Worm (Caenorhabditis elegans) whole organism, L4/young adult: ENCODE measurements around the gene tyr-1.

Experiments
- W03F9.2 ChIP-seq: fragments of 150-350 bp; optimal IDR thresholded peaks from 2 replicates; lab custom pipeline; 2014; ENCODE audit warnings: missing biosample characterization, missing genetic modification characterization
- dao-5 ChIP-seq: sonication (generic microtip); optimal IDR thresholded peaks from 2 replicates; lab custom pipeline; 2016; ENCODE audit warnings: missing genotype, missing genetic modification characterization, moderate library complexity, missing compliant biosample characterization
- him-1 ChIP-seq: sonication (generic microtip); optimal IDR thresholded peaks from 2 replicates; lab custom pipeline; 2016; ENCODE audit warnings: missing genotype, missing genetic modification reagents, missing genetic modification characterization, missing compliant biosample characterization

tyr-1 gene

ce11 chrIII:7873481-7873880 lies at the start of gene tyr-1:
TSS of gene tyr-1 (plus strand) at chrIII:7873781.
- TF ChIP-seq W03F9.2 (tag; lab: Kevin White, UChicago): no peak
- TF ChIP-seq dao-5 (tag; lab: Kevin White, UChicago): no peak
- no peak for TF ChIP-seq him-1 (tag; lab: Kevin White, UChicago)

DNA sequence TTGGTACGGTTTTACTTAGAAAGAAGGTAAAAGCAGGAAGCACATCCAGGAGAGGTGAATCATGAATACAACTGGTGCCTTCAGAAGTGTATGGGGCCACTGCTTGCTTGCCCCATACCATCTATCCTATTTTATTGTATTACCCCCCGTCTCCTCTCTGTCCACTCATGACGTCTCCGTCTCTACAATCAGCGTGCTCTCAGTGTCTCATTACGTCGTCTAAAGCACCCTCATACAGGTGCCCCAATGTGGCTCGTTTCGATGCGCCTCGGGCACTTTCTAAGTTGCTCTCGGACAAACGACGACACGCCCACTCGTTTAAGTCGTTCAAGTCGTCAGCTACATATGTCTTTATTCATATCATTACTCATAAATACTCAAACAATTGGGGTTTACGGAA lies 49.5 kb upstream of the tyr-1 start:
- TF ChIP-seq him-1 (tag; lab: Kevin White, UChicago): no peak
- TF ChIP-seq W03F9.2 (tag; lab: Kevin White, UChicago): no peak
- TF ChIP-seq dao-5 (tag; lab: Kevin White, UChicago): no peak

DNA sequence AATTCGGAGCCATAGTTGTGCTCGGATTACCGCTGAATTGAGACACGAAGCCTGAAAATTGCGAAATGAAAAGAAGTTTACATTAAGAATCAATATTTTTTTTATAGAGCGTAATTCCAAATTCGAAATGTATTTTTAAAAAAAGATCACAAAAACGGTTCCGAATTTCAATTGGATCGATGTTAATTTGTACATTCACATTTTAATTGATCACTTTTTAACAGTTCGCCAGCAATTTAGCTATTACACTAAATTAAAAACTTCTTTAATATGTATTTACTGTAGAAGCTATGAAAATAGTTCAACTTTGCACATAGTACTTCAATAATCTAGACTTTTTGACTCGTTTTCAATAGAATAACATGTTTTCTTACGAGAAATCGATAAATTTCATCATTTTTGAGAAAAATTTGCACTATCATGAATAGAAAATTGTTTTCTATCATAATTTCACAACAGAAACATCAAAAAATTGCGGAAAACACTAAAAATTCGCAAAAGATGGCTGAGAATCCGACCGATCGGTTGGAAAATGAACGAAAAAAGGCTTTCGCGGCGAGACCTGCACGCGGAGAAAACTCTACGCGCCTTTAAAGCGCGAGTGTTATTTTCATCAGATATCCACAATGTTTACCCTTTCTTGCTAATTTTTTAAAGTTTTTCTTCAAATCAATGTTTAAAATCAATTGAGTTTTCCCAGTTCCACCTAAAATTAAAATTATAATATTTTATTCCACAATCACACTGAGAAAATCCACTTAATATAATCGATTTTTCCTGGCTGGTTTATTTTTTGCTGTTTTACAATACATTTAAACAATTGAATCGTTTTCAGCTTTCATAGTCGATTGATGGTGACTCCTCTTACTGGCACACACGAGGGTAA lies 44.8 kb upstream of the tyr-1 start, which contains the start of the genes egl-45 and kcmf-1:
egl-45 (minus strand) TSS at position 51 of the 886 bp plus-strand sequence.
kcmf-1 (plus strand) TSS at position 836 of the 886 bp plus-strand sequence.
- TF ChIP-seq dao-5 (tag; lab: Kevin White, UChicago) (no peak), W03F9.2 (tag; lab: Kevin White, UChicago) (peak; percentile 50)

- TF ChIP-seq dao-5 (tag; lab: Kevin White, UChicago): no peak
- TF ChIP-seq W03F9.2 (tag; lab: Kevin White, UChicago): no peak
- TF ChIP-seq him-1 (tag; lab: Kevin White, UChicago): no peak
These were observed 41.1 kb upstream of the tyr-1 start for ce11 chrIII:7832473-7832872.

DNA sequence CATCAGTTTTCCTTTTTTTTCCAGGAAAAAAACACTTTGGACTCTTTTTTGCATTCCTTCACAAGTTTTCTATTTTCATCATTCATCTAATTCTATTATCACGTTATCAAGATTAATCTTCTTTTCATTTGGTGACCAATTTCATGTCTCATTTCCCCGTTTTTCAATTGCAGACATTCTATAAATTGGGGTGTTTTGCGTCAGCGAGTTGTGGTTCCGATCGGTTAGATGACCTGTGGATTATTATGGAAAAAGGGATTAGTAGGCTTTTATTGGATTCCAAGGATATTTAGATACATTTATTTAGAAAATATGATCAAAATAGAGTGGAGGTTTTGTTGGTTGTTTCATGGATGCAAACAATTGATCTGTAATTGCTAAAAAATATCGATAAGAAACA lies 38.7 kb upstream of the tyr-1 start:
- no peak for TF ChIP-seq W03F9.2 (tag; lab: Kevin White, UChicago)
- TF ChIP-seq him-1 (tag; lab: Kevin White, UChicago): no peak
- no peak for TF ChIP-seq dao-5 (tag; lab: Kevin White, UChicago)

DNA sequence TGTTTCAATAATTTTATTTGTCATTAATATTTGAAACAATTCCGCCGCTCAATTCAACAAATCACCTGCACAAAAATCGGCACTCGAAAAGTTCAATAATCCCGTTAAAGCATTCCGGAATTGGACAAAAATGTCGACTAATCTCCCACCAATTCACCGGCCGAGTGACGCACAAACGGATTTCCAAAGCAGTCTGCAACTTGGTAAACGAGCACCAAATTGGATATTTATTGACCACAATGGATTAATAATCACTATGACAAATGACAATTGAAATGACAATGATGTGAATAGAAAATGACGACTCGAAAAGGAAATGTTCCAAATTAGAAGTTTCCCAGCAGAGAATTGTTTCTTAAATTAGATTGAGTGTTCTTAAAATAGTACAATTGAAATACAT lies 37.9 kb upstream of the tyr-1 start:
- TF ChIP-seq W03F9.2 (tag; lab: Kevin White, UChicago) (no peak), him-1 (tag; lab: Kevin White, UChicago) (no peak), dao-5 (tag; lab: Kevin White, UChicago) (no peak)

- TF ChIP-seq him-1 (tag; lab: Kevin White, UChicago): no peak
- TF ChIP-seq W03F9.2 (tag; lab: Kevin White, UChicago): no peak
- TF ChIP-seq dao-5 (tag; lab: Kevin White, UChicago): no peak
These were observed 36.0 kb upstream of the tyr-1 start for ce11 chrIII:7837567-7837966.

- TF ChIP-seq him-1 (tag; lab: Kevin White, UChicago) (no peak), dao-5 (tag; lab: Kevin White, UChicago) (no peak), W03F9.2 (tag; lab: Kevin White, UChicago) (no peak)
These were observed 34.5 kb upstream of the tyr-1 start, which contains the start of gene ceh-23 for ce11 chrIII:7838907-7839642. TSS of gene ceh-23 (plus strand) at chrIII:7839592.

ce11 chrIII:7843536-7843935 lies 30.0 kb upstream of the tyr-1 start, which contains the start of gene ZK652.8:
TSS of gene ZK652.8 (minus strand) at chrIII:7843636.
- TF ChIP-seq W03F9.2 (tag; lab: Kevin White, UChicago) (no peak), him-1 (tag; lab: Kevin White, UChicago) (no peak), dao-5 (tag; lab: Kevin White, UChicago) (no peak)

ce11 chrIII:7848173-7848572 lies 25.4 kb upstream of the tyr-1 start:
- no peak for TF ChIP-seq dao-5 (tag; lab: Kevin White, UChicago)
- no peak for TF ChIP-seq W03F9.2 (tag; lab: Kevin White, UChicago)
- no peak for TF ChIP-seq him-1 (tag; lab: Kevin White, UChicago)

- TF ChIP-seq dao-5 (tag; lab: Kevin White, UChicago) (peak; percentile 79), W03F9.2 (tag; lab: Kevin White, UChicago) (peak; percentile 99), him-1 (tag; lab: Kevin White, UChicago) (peak; percentile 99)
These were observed 18.9 kb upstream of the tyr-1 start, which contains the start of gene rpl-35 for ce11 chrIII:7854494-7855184. TSS of gene rpl-35 (plus strand) at chrIII:7855134.

ce11 chrIII:7855468-7855867 lies 18.1 kb upstream of the tyr-1 start:
- no peak for TF ChIP-seq dao-5 (tag; lab: Kevin White, UChicago)
- TF ChIP-seq him-1 (tag; lab: Kevin White, UChicago): no peak
- TF ChIP-seq W03F9.2 (tag; lab: Kevin White, UChicago): no peak
